Worm (Caenorhabditis elegans): ENCODE data around the gene crm-1.

ce11 chrV:10281374-10281773 lies 50.5 kb downstream of the crm-1 start, which contains the start of gene lys-2:
- TF ChIP-seq tbx-2 (tag; optimal IDR thresholded peaks at IDR 0.05) (no peak), egl-27 (tag; optimal IDR thresholded peaks at IDR 0.05) (no peak), nhr-76 (tag; optimal IDR thresholded peaks at IDR 0.05) (no peak)

Measured in whole organism, L3 larva.